Fruit fly (Drosophila melanogaster) whole organism, prepupa: ENCODE measurements around the gene shd.

Experiments
- CG11294 ChIP-seq: fragments of 200-800 bp; sonication (Bioruptor generic); IDR thresholded peaks from 2 replicates; pipeline ENCODE4 v1.3.6; 2022; ENCODE audit warnings: missing biosample characterization, missing genetic modification characterization
- CG1621 ChIP-seq: fragments of 200-800 bp; sonication (Bioruptor generic); optimal IDR thresholded peaks from 3 replicates; lab custom pipeline; 2018; ENCODE audit warnings: missing biosample characterization, mild to moderate bottlenecking, missing genetic modification characterization
- CG31627 ChIP-seq: fragments of 200-800 bp; sonication (Bioruptor generic); optimal IDR thresholded peaks from 3 replicates; lab custom pipeline; 2016; ENCODE audit warnings: missing biosample characterization, missing genetic modification characterization
- CG7368 ChIP-seq: fragments of 200-800 bp; sonication (Bioruptor generic); optimal IDR thresholded peaks from 3 replicates; lab custom pipeline; 2016; ENCODE audit warnings: missing biosample characterization, missing genetic modification characterization
- CG8119 ChIP-seq: fragments of 200-800 bp; sonication (Bioruptor generic); IDR thresholded peaks from 3 replicates; pipeline ENCODE4 v1.3.6; 2022; ENCODE audit warnings: missing biosample characterization, missing genetic modification characterization
- CG8319 ChIP-seq: fragments of 200-800 bp; sonication (Bioruptor generic); optimal IDR thresholded peaks from 3 replicates; lab custom pipeline; 2016; ENCODE audit warnings: missing biosample characterization, missing genetic modification characterization
- fkh ChIP-seq: fragments of 200-800 bp; sonication (Bioruptor generic); optimal IDR thresholded peaks from 3 replicates; lab custom pipeline; 2017; ENCODE audit warnings: missing biosample characterization, mild to moderate bottlenecking, missing genetic modification characterization, moderate library complexity
- ss ChIP-seq, 2 experiments: fragments of 200-800 bp; sonication (Bioruptor generic); optimal IDR thresholded peaks; 2 replicates in 1 of 2; 3 replicates in 1 of 2; lab custom pipeline; 2017 to 2018; ENCODE audit warnings: mild to moderate bottlenecking in 2 of 2, missing biosample characterization in 2 of 2, missing genetic modification characterization in 2 of 2, moderate library complexity in 1 of 2
- vri ChIP-seq: fragments of 200-800 bp; sonication (Bioruptor generic); optimal IDR thresholded peaks from 3 replicates; lab custom pipeline; 2016; ENCODE audit warnings: missing biosample characterization, mild to moderate bottlenecking, missing genetic modification characterization

DNA sequence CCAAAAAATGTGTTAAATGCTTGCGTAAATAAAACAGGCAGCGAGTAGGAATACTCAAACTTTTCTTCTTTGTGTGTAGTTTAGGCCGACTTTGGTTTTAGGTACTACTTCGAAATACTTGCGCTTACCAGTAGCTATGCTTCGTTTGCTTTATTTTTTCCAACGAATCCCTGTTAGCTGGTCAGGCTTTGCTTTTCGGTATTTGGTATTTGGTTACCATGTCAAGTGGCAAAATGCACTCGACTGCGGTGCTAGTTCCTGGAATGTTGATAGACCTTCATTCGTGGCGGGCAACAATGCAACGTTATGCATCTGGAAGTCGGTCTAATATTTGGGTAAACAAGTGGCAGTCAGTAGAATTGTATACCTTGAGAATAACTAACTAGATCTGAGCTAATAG is 49.5 kb downstream of the shd start:
- TF ChIP-seq ss (GFP tag; optimal IDR thresholded peaks at IDR 0.05; lab: Kevin White, UChicago) = no peak
- no peak for TF ChIP-seq CG11294
- no peak for TF ChIP-seq CG7368 (GFP tag; lab: Kevin White, UChicago)
- TF ChIP-seq CG31627 = no peak
- TF ChIP-seq CG8319 (GFP tag; lab: Kevin White, UChicago) = no peak
- no peak for TF ChIP-seq vri (GFP tag; lab: Kevin White, UChicago)
- no peak for TF ChIP-seq fkh (GFP tag; lab: Kevin White, UChicago)
- no peak for TF ChIP-seq CG8119 (GFP tag; lab: Robert Waterston, UW)
- TF ChIP-seq CG1621 (tag; lab: Kevin White, UChicago) = no peak
